Worm (Caenorhabditis elegans): ENCODE results near the gene T24D5.6.
A peak's percentile ranks its signal among the peaks of the same experiment; 100 is the strongest.

T24D5.6 gene

DNA sequence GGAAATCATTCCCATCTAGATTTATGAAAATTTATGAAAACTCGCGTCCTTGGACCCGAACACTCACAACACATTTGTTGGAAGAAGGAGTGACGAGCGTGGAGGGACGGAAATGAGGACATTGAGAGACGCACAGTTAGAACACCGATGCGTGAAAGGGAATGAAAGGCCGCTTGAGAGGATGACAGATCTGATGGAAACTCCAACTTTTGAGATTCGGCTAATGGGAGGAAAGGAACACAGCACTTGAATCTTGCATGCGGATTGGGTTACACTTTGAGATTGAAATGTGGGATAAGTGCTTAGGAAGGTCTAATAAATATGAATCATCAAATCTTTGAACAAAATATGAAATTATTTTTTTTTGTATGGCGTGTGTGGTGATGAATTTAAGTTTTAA is 42.4 kb downstream of the T24D5.6 start:
- TF ChIP-seq mbf-1 (tag; optimal IDR thresholded peaks at IDR 0.05) (no peak), nhr-25 (tag; optimal IDR thresholded peaks at IDR 0.05) (peak; percentile 2), unc-62 (GFP tag; optimal IDR thresholded peaks at IDR 0.05) (no peak)

DNA sequence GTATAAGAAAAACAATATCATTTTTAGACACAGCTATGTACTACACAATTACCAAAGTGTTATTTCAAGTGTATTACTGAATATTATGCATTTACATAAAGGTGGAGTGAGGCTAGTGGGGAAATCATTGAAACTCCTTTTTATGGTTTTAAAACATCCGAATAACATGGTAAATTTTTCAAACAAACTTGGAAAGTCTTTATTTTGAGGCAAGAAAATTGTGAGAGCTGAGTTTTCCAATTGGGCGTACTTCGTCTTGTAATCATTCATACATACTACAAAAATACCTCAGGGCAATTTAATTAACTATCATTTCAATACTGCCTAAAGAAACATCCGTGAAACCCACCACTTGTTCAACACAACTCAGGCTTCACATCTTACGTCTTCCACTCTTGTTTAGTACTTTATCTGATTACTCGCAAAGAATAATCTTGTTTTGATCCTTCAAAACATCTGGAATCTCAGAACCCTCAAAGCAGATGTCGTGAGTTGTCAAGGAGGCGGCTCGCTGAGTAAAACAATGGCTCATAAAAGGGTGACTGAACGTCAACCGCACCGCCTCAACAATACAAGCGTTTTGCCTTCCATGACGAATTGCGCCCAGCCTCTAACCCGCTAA is 43.2 kb downstream of the T24D5.6 start, which contains the start of gene zmp-5:
zmp-5 (plus strand) TSS at position 572 of the 622 bp plus-strand sequence.
- TF ChIP-seq crh-2 (tag; optimal IDR thresholded peaks at IDR 0.05) (no peak), nhr-21 (tag; optimal IDR thresholded peaks at IDR 0.05) (no peak), lin-13 (GFP tag; optimal IDR thresholded peaks at IDR 0.05) (no peak), fos-1 (tag; optimal IDR thresholded peaks at IDR 0.05) (no peak), snpc-4 (tag; optimal IDR thresholded peaks at IDR 0.05) (no peak), elt-3 (tag; optimal IDR thresholded peaks at IDR 0.05) (no peak), zag-1 (tag; optimal IDR thresholded peaks at IDR 0.05) (no peak), nhr-23 (tag; optimal IDR thresholded peaks at IDR 0.05) (no peak), unc-62 (GFP tag; optimal IDR thresholded peaks at IDR 0.05) (no peak), ztf-1 (GFP tag; conservative IDR thresholded peaks at IDR 0.05) (no peak), mab-5 (tag; optimal IDR thresholded peaks at IDR 0.05) (no peak), lin-11 (tag; optimal IDR thresholded peaks at IDR 0.05) (no peak), ztf-11 (tag; optimal IDR thresholded peaks at IDR 0.05) (no peak), skn-1 (tag; optimal IDR thresholded peaks at IDR 0.05) (no peak), gmeb-1 (tag; optimal IDR thresholded peaks at IDR 0.05) (no peak), nhr-11 (tag; optimal IDR thresholded peaks at IDR 0.05) (no peak), C34F6.9 (tag; optimal IDR thresholded peaks at IDR 0.05) (no peak), nhr-6 (tag; optimal IDR thresholded peaks at IDR 0.05) (no peak), R02D3.7 (tag; optimal IDR thresholded peaks at IDR 0.05) (no peak), nhr-10 (tag; optimal IDR thresholded peaks at IDR 0.05) (no peak)
